Fruit fly (Drosophila melanogaster): ENCODE data around the gene TBC1D23.

Gene TBC1D23

dm6 chr2L:1128932-1129887, at the start of gene TBC1D23, which contains the start of gene Pino (continued):
- TF ChIP-seq Optix (GFP tag; IDR thresholded peaks at IDR 0.05) = no peak
- TF ChIP-seq wdn (GFP tag; IDR thresholded peaks at IDR 0.05) = no peak; the same call in 1 of the 2 replicates
- 0 out of 4 replicates have a peak, but pooled peaks have one; percentile 4 for TF ChIP-seq chinmo (GFP tag; IDR thresholded peaks at IDR 0.05; ENCODE audit: partially characterized antibody)
- TF ChIP-seq fd64A (GFP tag; optimal IDR thresholded peaks at IDR 0.05) = no peak
- TF ChIP-seq croc (GFP tag; conservative IDR thresholded peaks at IDR 0.05) = peak; percentile 60
- TF ChIP-seq CG30403 (GFP tag; optimal IDR thresholded peaks at IDR 0.05) = peak; percentile 86
- no peak for TF ChIP-seq en (GFP tag; optimal IDR thresholded peaks at IDR 0.05)
- peak; percentile 65 for TF ChIP-seq dmrt99B (tag; optimal IDR thresholded peaks at IDR 0.05)
- TF ChIP-seq CG8089 (GFP tag; optimal IDR thresholded peaks at IDR 0.05) = no peak
- no peak for TF ChIP-seq sc (optimal IDR thresholded peaks at IDR 0.05)
- TF ChIP-seq sc (GFP tag; optimal IDR thresholded peaks at IDR 0.05) = peak; percentile 48
- no peak for TF ChIP-seq her (GFP tag; optimal IDR thresholded peaks at IDR 0.05)
- peak; percentile 37; the same call in 2 of the 3 replicates for TF ChIP-seq CG34422 (GFP tag; IDR thresholded peaks at IDR 0.05)
- peak; percentile 6 for TF ChIP-seq jumu (GFP tag; optimal IDR thresholded peaks at IDR 0.05)
- no peak for TF ChIP-seq exex (tag; optimal IDR thresholded peaks at IDR 0.05)
- TF ChIP-seq H15 (GFP tag; IDR thresholded peaks at IDR 0.05) = peak; percentile 65; the same call in 1 of the 3 replicates
- TF ChIP-seq tll (GFP tag; optimal IDR thresholded peaks at IDR 0.05) = no peak
- TF ChIP-seq tup (GFP tag; optimal IDR thresholded peaks at IDR 0.05) = no peak
- TF ChIP-seq org-1 (GFP tag; optimal IDR thresholded peaks at IDR 0.05) = peak; percentile 21
- peak; percentile 84 for TF ChIP-seq Ptx1 (GFP tag; IDR thresholded peaks at IDR 0.05)
- peak; percentile 25 for TF ChIP-seq pnt (GFP tag; optimal IDR thresholded peaks at IDR 0.05)
- no peak for TF ChIP-seq CG15011 (GFP tag; optimal IDR thresholded peaks at IDR 0.05)
- TF ChIP-seq CG11560 (tag; IDR thresholded peaks at IDR 0.05) = peak; percentile 91
- TF ChIP-seq Max (GFP tag; optimal IDR thresholded peaks at IDR 0.05) = peak; percentile 29
- peak; percentile 53 for TF ChIP-seq CG15601 (tag; optimal IDR thresholded peaks at IDR 0.05)
- peak; percentile 79 for TF ChIP-seq Hmr (GFP tag; optimal IDR thresholded peaks at IDR 0.05)
- no peak for TF ChIP-seq CG12219 (GFP tag; optimal IDR thresholded peaks at IDR 0.05)
- no peak for TF ChIP-seq CkIIα-i1 (GFP tag; IDR thresholded peaks at IDR 0.05)
- peak; percentile 52 for TF ChIP-seq Myb (GFP tag; optimal IDR thresholded peaks at IDR 0.05)
- no peak for TF ChIP-seq NK7.1 (GFP tag; optimal IDR thresholded peaks at IDR 0.05)
- no peak for TF ChIP-seq rib (GFP tag; IDR thresholded peaks at IDR 0.05)
- peak; percentile 41; the same call in 1 of the 2 replicates for TF ChIP-seq CG2129 (GFP tag; IDR thresholded peaks at IDR 0.05; ENCODE audit: partially characterized antibody)
- no peak for TF ChIP-seq Stat92E (GFP tag; optimal IDR thresholded peaks at IDR 0.05)
- peak; percentile 76 for TF ChIP-seq vfl (GFP tag; optimal IDR thresholded peaks at IDR 0.05)
- TF ChIP-seq oc (tag; optimal IDR thresholded peaks at IDR 0.05) = no peak
- TF ChIP-seq CG6254 (GFP tag; optimal IDR thresholded peaks at IDR 0.05) = no peak
- TF ChIP-seq CG17802 (tag; optimal IDR thresholded peaks at IDR 0.05) = no peak
- peak; percentile 89 for TF ChIP-seq nmo (GFP tag; optimal IDR thresholded peaks at IDR 0.05)
- TF ChIP-seq D (optimal IDR thresholded peaks at IDR 0.05) = no peak
- TF ChIP-seq D (GFP tag; optimal IDR thresholded peaks at IDR 0.05) = peak; percentile 45
- TF ChIP-seq pum (GFP tag; optimal IDR thresholded peaks at IDR 0.05) = peak; percentile 9
- peak; percentile 80 for TF ChIP-seq CG2120 (GFP tag; optimal IDR thresholded peaks at IDR 0.05)
- TF ChIP-seq zfh2 (GFP tag; optimal IDR thresholded peaks at IDR 0.05) = peak; percentile 69
- TF ChIP-seq fu2 (GFP tag; optimal IDR thresholded peaks at IDR 0.05) = peak; percentile 9
- TF ChIP-seq MTF-1 (GFP tag; optimal IDR thresholded peaks at IDR 0.05; ENCODE audit: borderline replicate concordance) = no peak
- TF ChIP-seq kah (GFP tag; optimal IDR thresholded peaks at IDR 0.05) = no peak
- peak; percentile 83 for TF ChIP-seq sug (tag; optimal IDR thresholded peaks at IDR 0.05)
- peak; percentile 82 for TF ChIP-seq BEAF-32 (GFP tag; optimal IDR thresholded peaks at IDR 0.05)

Measured in whole organism, embryonic.